Worm (Caenorhabditis elegans) whole organism, mixed stage, embryonic: ENCODE results near the gene str-30.

ENCODE experiments used
- blmp-1 ChIP-seq: fragments of 150-350 bp; optimal IDR thresholded peaks from 2 replicates; lab custom pipeline; 2014; ENCODE audit warnings: missing biosample characterization, missing genetic modification characterization
- ceh-83 ChIP-seq: fragments of 200-800 bp; sonication (Bioruptor generic); optimal IDR thresholded peaks from 2 replicates; lab custom pipeline; 2018; ENCODE audit warnings: mild to moderate bottlenecking, missing genetic modification characterization, missing compliant biosample characterization
- ces-1 ChIP-seq: fragments of 150-350 bp; optimal IDR thresholded peaks from 2 replicates; lab custom pipeline; 2014; ENCODE audit warnings: missing biosample characterization, missing genetic modification reagents, missing genetic modification characterization
- elt-3 ChIP-seq: fragments of 150-350 bp; optimal IDR thresholded peaks from 2 replicates; lab custom pipeline; 2014; ENCODE audit warnings: missing biosample characterization, missing genetic modification characterization
- lsy-2 ChIP-seq: fragments of 150-350 bp; optimal IDR thresholded peaks from 2 replicates; lab custom pipeline; 2014; ENCODE audit warnings: missing biosample characterization, missing genetic modification characterization
- mls-2 ChIP-seq: sonication (generic microtip); optimal IDR thresholded peaks from 2 replicates; lab custom pipeline; 2016; ENCODE audit warnings: mild to moderate bottlenecking, missing genetic modification characterization, moderate library complexity, missing compliant biosample characterization
- nhr-237 ChIP-seq: fragments of 150-350 bp; optimal IDR thresholded peaks from 2 replicates; lab custom pipeline; 2014; ENCODE audit warnings: missing biosample characterization, missing genetic modification characterization
- nhr-28 ChIP-seq: fragments of 150-350 bp; optimal IDR thresholded peaks from 2 replicates; lab custom pipeline; 2014; ENCODE audit warnings: missing biosample characterization, missing genetic modification characterization
- pha-4 ChIP-seq: fragments of 150-350 bp; optimal IDR thresholded peaks from 2 replicates; lab custom pipeline; 2018; ENCODE audit warnings: missing biosample characterization, missing genetic modification reagents, missing genetic modification characterization
- snpc-4 ChIP-seq: fragments of 150-350 bp; optimal IDR thresholded peaks from 2 replicates; lab custom pipeline; 2014; ENCODE audit warnings: missing biosample characterization, missing genetic modification characterization
- unc-39 ChIP-seq: fragments of 150-350 bp; optimal IDR thresholded peaks from 2 replicates; lab custom pipeline; 2014; ENCODE audit warnings: missing biosample characterization, missing genetic modification characterization
- unc-62 ChIP-seq: fragments of 150-350 bp; optimal IDR thresholded peaks from 2 replicates; lab custom pipeline; 2014; ENCODE audit warnings: missing biosample characterization, missing genetic modification reagents, missing genetic modification characterization
- ztf-11 ChIP-seq: fragments of 150-350 bp; optimal IDR thresholded peaks from 2 replicates; lab custom pipeline; 2014; ENCODE audit warnings: missing biosample characterization, missing genetic modification characterization

- TF ChIP-seq ces-1 (no peak), lsy-2 (no peak), nhr-28 (tag; lab: Kevin White, UChicago) (no peak), mls-2 (tag; lab: Kevin White, UChicago) (no peak), nhr-237 (tag; lab: Kevin White, UChicago) (no peak), blmp-1 (tag; lab: Kevin White, UChicago) (no peak), pha-4 (tag; lab: Kevin White, UChicago) (no peak), snpc-4 (no peak), ceh-83 (GFP tag; lab: Kevin White, UChicago) (no peak), unc-39 (tag; lab: Kevin White, UChicago) (no peak), elt-3 (no peak), ztf-11 (tag; lab: Kevin White, UChicago) (no peak), unc-62 (GFP tag; lab: Kevin White, UChicago) (no peak)
Measured at ce11 chrV:3776086-3776589, 51.3 kb downstream of the str-30 start, which contains the start of gene cysl-3.
